Worm (Caenorhabditis elegans): ENCODE results near the gene vha-18.
A peak's percentile ranks its signal among the peaks of the same experiment; 100 is the strongest.

vha-18 gene

DNA sequence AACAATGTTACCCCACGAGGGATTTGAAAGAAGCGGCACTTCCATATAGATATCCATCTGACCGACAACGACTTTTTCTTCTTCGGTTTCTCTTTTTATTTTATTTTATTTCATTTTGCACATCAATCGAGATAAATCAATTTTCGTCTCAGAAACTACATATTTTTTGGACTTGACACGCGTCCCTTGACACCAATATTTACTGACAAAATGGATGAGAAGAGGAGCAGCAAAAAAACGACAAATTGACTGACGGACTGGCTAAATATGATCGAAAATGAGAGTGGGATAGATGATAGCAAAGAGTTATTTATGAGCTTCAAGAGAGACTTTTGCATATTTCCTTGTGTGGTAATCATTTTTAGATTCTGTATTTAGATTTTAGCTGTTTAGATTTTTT lies 24.1 kb upstream of the vha-18 start:
- no peak for TF ChIP-seq nhr-237 (tag; optimal IDR thresholded peaks at IDR 0.05)
- TF ChIP-seq lin-14 (GFP tag; optimal IDR thresholded peaks at IDR 0.05) = peak; percentile 64
- no peak for TF ChIP-seq ztf-4 (tag; optimal IDR thresholded peaks at IDR 0.05)
- no peak for TF ChIP-seq ces-1 (GFP tag; optimal IDR thresholded peaks at IDR 0.05)
- TF ChIP-seq hlh-4 (tag; optimal IDR thresholded peaks at IDR 0.05) = no peak
- TF ChIP-seq lin-35 (GFP tag; optimal IDR thresholded peaks at IDR 0.05) = no peak
- TF ChIP-seq unc-30 (tag; optimal IDR thresholded peaks at IDR 0.05) = no peak
- TF ChIP-seq mab-9 (GFP tag; IDR thresholded peaks at IDR 0.05) = 0 out of 2 replicates have a peak, but pooled peaks have one; percentile 26
- no peak for TF ChIP-seq isw-1 (GFP tag; IDR thresholded peaks at IDR 0.05)
- TF ChIP-seq mep-1 (tag; optimal IDR thresholded peaks at IDR 0.05) = no peak

DNA sequence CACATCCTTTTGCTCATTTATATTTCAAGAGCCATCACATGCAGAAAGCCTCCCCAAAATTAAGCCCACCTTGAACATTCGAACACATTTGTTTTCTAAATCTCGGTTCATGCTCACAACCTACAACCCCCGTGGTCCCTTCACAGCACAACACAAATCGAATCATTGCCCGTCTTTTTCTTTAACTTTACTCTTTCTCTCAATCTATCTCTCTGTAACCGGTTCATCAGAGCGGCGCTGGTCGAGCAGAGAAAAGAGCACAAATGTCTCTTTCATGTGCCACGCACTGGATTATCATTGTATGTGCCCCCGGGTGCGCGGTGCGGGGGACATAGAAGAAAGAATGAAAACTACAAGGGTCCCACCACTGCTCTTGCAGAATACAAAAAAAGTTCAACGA lies 22.0 kb upstream of the vha-18 start:
- peak; percentile 43 for TF ChIP-seq lin-14 (GFP tag; optimal IDR thresholded peaks at IDR 0.05)
- no peak for TF ChIP-seq nhr-237 (tag; optimal IDR thresholded peaks at IDR 0.05)
- TF ChIP-seq fkh-8 (tag; optimal IDR thresholded peaks at IDR 0.05) = no peak
- peak; percentile 1 for TF ChIP-seq mep-1 (tag; optimal IDR thresholded peaks at IDR 0.05)
- TF ChIP-seq nhr-19 (GFP tag; conservative IDR thresholded peaks at IDR 0.05) = no peak
- peak; percentile 6 for TF ChIP-seq rnt-1 (tag; optimal IDR thresholded peaks at IDR 0.05)
- peak; percentile 2 for TF ChIP-seq fkh-10 (GFP tag; optimal IDR thresholded peaks at IDR 0.05)
- TF ChIP-seq dsc-1 (tag; optimal IDR thresholded peaks at IDR 0.05) = peak; percentile 23
- TF ChIP-seq isw-1 (GFP tag; IDR thresholded peaks at IDR 0.05) = no peak

DNA sequence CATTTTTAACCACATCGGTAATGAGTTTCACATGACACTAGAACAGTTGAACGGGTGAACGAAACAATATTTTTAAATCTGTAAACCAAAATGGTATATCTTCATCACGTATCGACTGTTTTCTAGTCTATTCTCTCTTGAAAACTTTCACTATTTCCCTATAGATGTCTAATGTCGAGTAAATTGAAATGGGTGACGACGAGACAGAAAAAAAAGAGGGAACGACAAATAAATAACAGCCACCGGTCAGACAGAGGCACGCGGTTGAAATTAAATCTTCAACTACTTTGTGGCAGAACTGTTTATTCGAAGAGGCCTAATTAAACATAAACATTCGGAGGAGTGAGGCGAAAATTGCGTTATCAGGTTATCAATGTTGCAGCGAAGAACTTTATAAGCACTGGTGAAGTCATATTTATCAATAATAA lies 21.1 kb upstream of the vha-18 start:
- TF ChIP-seq mef-2 (tag; optimal IDR thresholded peaks at IDR 0.05) (no peak), mep-1 (tag; optimal IDR thresholded peaks at IDR 0.05) (peak; percentile 42), snpc-4 (tag; optimal IDR thresholded peaks at IDR 0.05) (no peak), blmp-1 (tag; optimal IDR thresholded peaks at IDR 0.05) (peak; percentile 69), elt-3 (tag; optimal IDR thresholded peaks at IDR 0.05) (peak in 1 of 6 experiments; percentile 41), unc-62 (GFP tag; optimal IDR thresholded peaks at IDR 0.05) (no peak), nhr-85 (tag) (peak; percentile 6), lin-14 (GFP tag; optimal IDR thresholded peaks at IDR 0.05) (peak; percentile 78), aly-2 (tag; optimal IDR thresholded peaks at IDR 0.05) (no peak), skn-1 (tag; optimal IDR thresholded peaks at IDR 0.05) (no peak), pag-3 (tag; optimal IDR thresholded peaks at IDR 0.05; ENCODE audit: borderline replicate concordance, insufficient read depth) (peak; percentile 52), nhr-20 (tag; optimal IDR thresholded peaks at IDR 0.05) (peak; percentile 32), lin-35 (GFP tag; optimal IDR thresholded peaks at IDR 0.05) (peak in 1 of 2 experiments; percentile 36), snu-23 (GFP tag; optimal IDR thresholded peaks at IDR 0.05) (peak; percentile 26), elt-2 (tag; optimal IDR thresholded peaks at IDR 0.05) (peak; percentile 66), nhr-71 (tag; optimal IDR thresholded peaks at IDR 0.05) (peak; percentile 20)

DNA sequence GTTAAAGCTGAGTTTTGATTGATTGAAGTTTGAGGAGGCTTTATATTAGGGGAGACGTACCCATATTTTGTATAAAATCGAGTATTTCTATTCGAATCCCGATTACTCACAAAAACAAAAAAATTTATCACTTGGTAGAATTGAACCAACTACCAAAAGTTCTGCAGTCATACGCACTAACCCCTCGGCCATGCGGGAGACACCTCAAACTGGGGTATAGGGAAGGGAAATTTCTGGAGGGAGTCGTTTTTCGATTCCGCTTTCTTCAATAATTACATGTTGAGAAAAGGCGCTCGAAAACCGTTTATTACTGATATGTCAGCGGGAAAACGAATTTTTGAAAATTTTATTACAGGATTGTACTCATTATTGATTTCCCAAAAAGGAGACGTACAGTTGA lies 18.0 kb upstream of the vha-18 start:
- peak; percentile 37 for TF ChIP-seq nhr-19 (GFP tag; conservative IDR thresholded peaks at IDR 0.05)
- peak; percentile 35 for TF ChIP-seq rnt-1 (tag; optimal IDR thresholded peaks at IDR 0.05)

DNA sequence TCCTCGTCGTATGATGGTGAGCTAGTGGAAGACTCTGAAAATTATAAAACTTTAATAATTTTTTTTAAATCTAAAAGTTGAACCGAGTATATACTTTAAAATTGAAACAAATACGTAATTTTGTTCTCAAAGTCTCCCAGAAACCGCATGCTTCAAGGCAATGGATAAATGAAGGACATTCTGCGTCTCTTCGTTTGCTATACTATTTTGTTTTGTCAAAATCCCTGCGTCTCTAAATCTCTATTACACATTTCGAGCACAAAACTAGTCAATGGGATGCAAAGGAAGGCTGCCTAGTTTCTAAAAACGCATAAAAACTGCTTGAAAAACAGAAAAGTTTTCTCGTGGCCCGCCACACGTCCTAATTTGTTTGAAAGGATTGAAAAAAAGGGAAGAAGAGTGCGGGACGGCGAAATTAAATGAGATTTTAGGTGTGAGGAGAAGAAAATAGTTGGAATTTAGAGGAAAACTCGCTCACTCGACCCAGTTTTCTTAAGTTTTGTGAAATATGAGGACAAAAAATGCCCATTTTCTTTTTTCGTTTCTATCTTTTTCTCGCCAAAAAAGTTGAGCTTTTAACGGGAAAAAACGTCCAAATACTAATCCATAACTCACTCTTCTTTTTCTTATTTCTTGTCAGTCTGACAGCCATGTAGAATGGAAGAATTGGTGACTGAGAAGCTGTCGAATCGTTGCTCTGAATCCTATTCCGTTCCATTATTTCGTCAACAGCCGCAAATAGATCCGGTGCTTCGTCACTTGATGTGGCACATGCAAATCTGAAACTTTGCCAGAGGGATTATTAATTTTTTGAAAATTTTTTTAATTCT lies 15.5 kb upstream of the vha-18 start:
- peak; percentile 42 for TF ChIP-seq nhr-47 (tag; optimal IDR thresholded peaks at IDR 0.05)
- TF ChIP-seq rnt-1 (tag; optimal IDR thresholded peaks at IDR 0.05) = peak; percentile 69
- no peak for TF ChIP-seq vab-15 (tag; optimal IDR thresholded peaks at IDR 0.05)
- peak; percentile 22 for TF ChIP-seq tbx-2 (tag; optimal IDR thresholded peaks at IDR 0.05)
- peak; percentile 10 for TF ChIP-seq xbp-1 (tag; optimal IDR thresholded peaks at IDR 0.05)
- TF ChIP-seq lin-35 (GFP tag; optimal IDR thresholded peaks at IDR 0.05) = peak in 1 of 2 experiments; percentile 11
- no peak for TF ChIP-seq pax-3 (tag; optimal IDR thresholded peaks at IDR 0.05)
- TF ChIP-seq C34B4.2 (tag; optimal IDR thresholded peaks at IDR 0.05) = no peak
- peak; percentile 41 for TF ChIP-seq nhr-19 (GFP tag; conservative IDR thresholded peaks at IDR 0.05)
- no peak for TF ChIP-seq ceh-88 (GFP tag; IDR thresholded peaks at IDR 0.05)
- peak; percentile 34 for TF ChIP-seq snu-23 (GFP tag; optimal IDR thresholded peaks at IDR 0.05)
- TF ChIP-seq mdl-1 (tag; optimal IDR thresholded peaks at IDR 0.05) = peak in 1 of 2 experiments; percentile 28
- TF ChIP-seq unc-86 (tag; optimal IDR thresholded peaks at IDR 0.05) = peak; percentile 28
- peak; percentile 21 for TF ChIP-seq fos-1 (tag; optimal IDR thresholded peaks at IDR 0.05)
- peak; percentile 59 to 66 for TF ChIP-seq efl-1 (optimal IDR thresholded peaks at IDR 0.05)
- TF ChIP-seq efl-1 (GFP tag; optimal IDR thresholded peaks at IDR 0.05 in 1 of 2) = no peak
- peak; percentile 3 for TF ChIP-seq nhr-20 (tag; optimal IDR thresholded peaks at IDR 0.05)
- TF ChIP-seq irx-1 (tag; optimal IDR thresholded peaks at IDR 0.05) = peak; percentile 7
- TF ChIP-seq sox-4 (tag; optimal IDR thresholded peaks at IDR 0.05) = no peak
- peak; percentile 5 for TF ChIP-seq unc-130 (tag; optimal IDR thresholded peaks at IDR 0.05)
- peak; percentile 78 for TF ChIP-seq lin-14 (GFP tag; optimal IDR thresholded peaks at IDR 0.05)
- TF ChIP-seq dsc-1 (tag; optimal IDR thresholded peaks at IDR 0.05) = peak; percentile 64

All from whole organism, L1 larva.